Fruit fly (Drosophila melanogaster) whole organism, embryonic: ENCODE measurements around the gene ci.
A peak's percentile ranks its signal among the peaks of the same experiment; 100 is the strongest.

Source experiments
- Asciz ChIP-seq: fragments of 200-800 bp; sonication (Bioruptor generic); optimal IDR thresholded peaks from 2 replicates; lab custom pipeline; 2017; ENCODE audit warnings: missing biosample characterization, mild to moderate bottlenecking, missing genetic modification characterization, missing genetic modification reagents
- Atf3 ChIP-seq: fragments of 200-800 bp; sonication (Bioruptor generic); optimal IDR thresholded peaks from 3 replicates; lab custom pipeline; 2016; ENCODE audit warnings: missing biosample characterization, missing genetic modification characterization
- CG11560 ChIP-seq: fragments of 200-800 bp; sonication (Bioruptor generic); IDR thresholded peaks from 3 replicates; pipeline ENCODE4 v1.3.6; 2022; ENCODE audit warnings: missing biosample characterization, missing genetic modification characterization
- CG11695 ChIP-seq: fragments of 200-800 bp; sonication (Bioruptor generic); IDR thresholded peaks from 3 replicates; pipeline ENCODE4 v1.3.6; 2022; ENCODE audit warnings: missing biosample characterization, missing genetic modification characterization
- CG12219 ChIP-seq: fragments of 200-800 bp; sonication (Bioruptor generic); optimal IDR thresholded peaks from 3 replicates; lab custom pipeline; 2018; ENCODE audit warnings: missing biosample characterization, mild to moderate bottlenecking, missing genetic modification characterization
- CG16779 ChIP-seq: fragments of 200-800 bp; sonication (Bioruptor generic); IDR thresholded peaks from 2 replicates; pipeline ENCODE4 v1.3.6; 2022; ENCODE audit warnings: missing biosample characterization, missing genetic modification characterization
- CG17829 ChIP-seq: fragments of 200-800 bp; optimal IDR thresholded peaks from 2 replicates; lab custom pipeline; 2019; ENCODE audit warnings: missing biosample characterization, mild to moderate bottlenecking, missing genetic modification characterization, moderate library complexity
- CG2129 ChIP-seq: fragments of 200-800 bp; sonication (Bioruptor generic); IDR thresholded peaks from 2 replicates; pipeline ENCODE4 v1.3.6; 2022; ENCODE audit warnings: missing biosample characterization, missing genetic modification characterization; ENCODE audit not compliant: partially characterized antibody
- CG2678 ChIP-seq: fragments of 200-800 bp; sonication (Bioruptor generic); optimal IDR thresholded peaks from 3 replicates; lab custom pipeline; 2019; ENCODE audit warnings: missing biosample characterization, mild to moderate bottlenecking, missing genetic modification characterization, moderate library complexity
- CG2712 ChIP-seq: fragments of 200-800 bp; optimal IDR thresholded peaks from 3 replicates; lab custom pipeline; 2019; ENCODE audit warnings: missing biosample characterization, mild to moderate bottlenecking, missing genetic modification characterization, moderate library complexity
- CG30431 ChIP-seq: fragments of 200-800 bp; sonication (Bioruptor generic); optimal IDR thresholded peaks from 2 replicates; lab custom pipeline; 2017; ENCODE audit warnings: missing biosample characterization, missing genetic modification characterization
- CG31441 ChIP-seq: fragments of 200-800 bp; sonication (Bioruptor generic); IDR thresholded peaks from 2 replicates; pipeline ENCODE4 v1.3.6; 2022; ENCODE audit warnings: missing biosample characterization, missing genetic modification characterization
- CG5180 ChIP-seq: fragments of 200-800 bp; sonication (Bioruptor generic); optimal IDR thresholded peaks from 3 replicates; lab custom pipeline; 2017; ENCODE audit warnings: missing biosample characterization, missing genetic modification characterization, mild to moderate bottlenecking, moderate library complexity, missing genetic modification reagents
- CG6791 ChIP-seq: fragments of 200-800 bp; sonication (Bioruptor generic); IDR thresholded peaks from 3 replicates; pipeline ENCODE4 v1.3.6; 2022; ENCODE audit warnings: missing biosample characterization, missing genetic modification characterization; ENCODE audit not compliant: partially characterized antibody
- CG8478 ChIP-seq: fragments of >200 bp; optimal IDR thresholded peaks from 2 replicates; lab custom pipeline; 2018
- CG8924 ChIP-seq: fragments of 200-800 bp; optimal IDR thresholded peaks from 3 replicates; lab custom pipeline; 2019; ENCODE audit warnings: missing biosample characterization, mild to moderate bottlenecking, missing genetic modification characterization, moderate library complexity
- Dek ChIP-seq: fragments of 200-800 bp; sonication (Bioruptor generic); optimal IDR thresholded peaks from 3 replicates; lab custom pipeline; 2019; ENCODE audit warnings: missing biosample characterization, mild to moderate bottlenecking, missing genetic modification characterization, moderate library complexity
- Dip3 ChIP-seq: fragments of 200-800 bp; sonication (Bioruptor generic); optimal IDR thresholded peaks from 3 replicates; lab custom pipeline; 2016; ENCODE audit warnings: missing biosample characterization, missing genetic modification characterization
- Hmx ChIP-seq: fragments of 200-800 bp; sonication (Bioruptor generic); optimal IDR thresholded peaks from 2 replicates; lab custom pipeline; 2016; ENCODE audit warnings: missing biosample characterization, missing genetic modification characterization
- Hr39 ChIP-seq: fragments of >200 bp; optimal IDR thresholded peaks from 2 replicates; lab custom pipeline; 2017
- Kr ChIP-seq: fragments of 200-800 bp; sonication (Bioruptor generic); optimal IDR thresholded peaks from 2 replicates; lab custom pipeline; 2017; ENCODE audit warnings: missing biosample characterization, mild to moderate bottlenecking, missing genetic modification characterization
- MBD-R2 ChIP-seq: fragments of 200-800 bp; sonication (Bioruptor generic); IDR thresholded peaks from 2 replicates; pipeline ENCODE4 v1.3.6; 2022; ENCODE audit warnings: missing biosample characterization, missing genetic modification characterization
- Meics ChIP-seq: fragments of 200-800 bp; sonication (Bioruptor generic); optimal IDR thresholded peaks from 2 replicates; lab custom pipeline; 2017; ENCODE audit warnings: missing biosample characterization, mild to moderate bottlenecking, missing genetic modification characterization
- Mrtf ChIP-seq: fragments of 200-800 bp; sonication (Bioruptor generic); IDR thresholded peaks from 3 replicates; pipeline ENCODE4 v1.3.6; 2022; ENCODE audit warnings: missing biosample characterization, missing genetic modification characterization
- Sry-β ChIP-seq: fragments of 200-800 bp; sonication (Bioruptor generic); optimal IDR thresholded peaks from 2 replicates; lab custom pipeline; 2018; ENCODE audit warnings: missing biosample characterization, mild to moderate bottlenecking, missing genetic modification characterization, moderate library complexity
- TFAM ChIP-seq: fragments of 200-800 bp; sonication (Bioruptor generic); optimal IDR thresholded peaks from 2 replicates; lab custom pipeline; 2017; ENCODE audit warnings: missing biosample characterization, missing genetic modification characterization, inconsistent platforms
- Trl ChIP-seq, 3 experiments: fragments of >200 bp in 2 of 3; fragments of 200-800 bp in 1 of 3; sonication (Bioruptor generic) in 1 of 3; optimal IDR thresholded peaks; 2 replicates in 1 of 3; 3 replicates in 2 of 3; lab custom pipeline; 2016 to 2017; ENCODE audit warnings: missing biosample characterization in 1 of 3, missing genetic modification characterization in 1 of 3
- Usf ChIP-seq: fragments of 200-800 bp; sonication (Bioruptor generic); optimal IDR thresholded peaks from 2 replicates; lab custom pipeline; 2017; ENCODE audit warnings: missing genotype, missing biosample characterization, missing genetic modification characterization
- bowl ChIP-seq: fragments of 200-800 bp; sonication (Bioruptor generic); IDR thresholded peaks from 2 replicates; pipeline ENCODE4 v1.3.6; 2022; ENCODE audit warnings: missing biosample characterization, missing genetic modification characterization
- caup ChIP-seq: fragments of 200-800 bp; sonication (Bioruptor generic); optimal IDR thresholded peaks from 3 replicates; lab custom pipeline; 2017; ENCODE audit warnings: missing biosample characterization, mild to moderate bottlenecking, missing genetic modification characterization, moderate library complexity; ENCODE audit not compliant: severe bottlenecking
- chif ChIP-seq, 2 experiments: fragments of 200-800 bp; sonication (Bioruptor generic); optimal IDR thresholded peaks; 3 replicates each; lab custom pipeline; 2016; ENCODE audit warnings: missing biosample characterization in 2 of 2, missing genetic modification characterization in 2 of 2
- chm ChIP-seq: fragments of 200-800 bp; sonication (Bioruptor generic); IDR thresholded peaks from 2 replicates; pipeline ENCODE4 v1.3.6; 2022; ENCODE audit warnings: missing biosample characterization, missing genetic modification characterization
- disco-r ChIP-seq: fragments of 200-800 bp; sonication (Bioruptor generic); optimal IDR thresholded peaks from 2 replicates; lab custom pipeline; 2016; ENCODE audit warnings: missing biosample characterization, missing genetic modification characterization
- dpn ChIP-seq, 2 experiments: fragments of 200-800 bp; sonication (Bioruptor generic); optimal IDR thresholded peaks; 3 replicates each; lab custom pipeline; 2016; ENCODE audit warnings: missing biosample characterization in 2 of 2, missing genetic modification characterization in 2 of 2
- grn ChIP-seq: fragments of 200-800 bp; sonication (Bioruptor generic); optimal IDR thresholded peaks from 3 replicates; lab custom pipeline; 2017; ENCODE audit warnings: missing biosample characterization, missing genetic modification characterization
- gsb ChIP-seq: fragments of 200-800 bp; sonication (Bioruptor generic); IDR thresholded peaks from 2 replicates; pipeline ENCODE4 v1.3.6; 2022; ENCODE audit warnings: missing biosample characterization, missing genetic modification characterization
- ham ChIP-seq: fragments of 200-800 bp; sonication (Bioruptor generic); IDR thresholded peaks from 2 replicates; pipeline ENCODE4 v1.3.6; 2022; ENCODE audit warnings: missing biosample characterization, missing genetic modification characterization
- hth ChIP-seq: fragments of >200 bp; optimal IDR thresholded peaks from 2 replicates; lab custom pipeline; 2017; ENCODE audit warnings: inconsistent platforms
- insv ChIP-seq, 2 experiments: fragments of 200-800 bp; sonication (Bioruptor generic); optimal IDR thresholded peaks; 3 replicates each; lab custom pipeline; 2016 to 2018; ENCODE audit warnings: missing biosample characterization in 2 of 2, missing genetic modification characterization in 2 of 2
- jing ChIP-seq: fragments of 200-800 bp; sonication (Bioruptor generic); optimal IDR thresholded peaks from 2 replicates; lab custom pipeline; 2018; ENCODE audit warnings: missing biosample characterization, mild to moderate bottlenecking, missing genetic modification characterization
- kay ChIP-seq: fragments of 200-800 bp; sonication (Bioruptor generic); optimal IDR thresholded peaks from 2 replicates; lab custom pipeline; 2016; ENCODE audit warnings: missing biosample characterization, missing genetic modification characterization
- ken ChIP-seq: fragments of 200-800 bp; sonication (Bioruptor generic); IDR thresholded peaks from 3 replicates; pipeline ENCODE4 v1.3.6; 2022; ENCODE audit warnings: missing biosample characterization, missing genetic modification characterization
- nerfin-2 ChIP-seq: fragments of 200-800 bp; sonication (Bioruptor generic); IDR thresholded peaks from 2 replicates; pipeline ENCODE4 v1.3.6; 2022; ENCODE audit warnings: missing biosample characterization, missing genetic modification characterization; ENCODE audit not compliant: partially characterized antibody
- nmo ChIP-seq: fragments of 200-800 bp; sonication (Bioruptor generic); optimal IDR thresholded peaks from 2 replicates; lab custom pipeline; 2018; ENCODE audit warnings: missing biosample characterization, mild to moderate bottlenecking, missing genetic modification characterization, moderate library complexity
- peb ChIP-seq: fragments of 200-800 bp; sonication (Bioruptor generic); IDR thresholded peaks from 2 replicates; pipeline ENCODE4 v1.3.6; 2022; ENCODE audit warnings: missing biosample characterization, missing genetic modification characterization
- pfk ChIP-seq: fragments of 200-800 bp; sonication (Bioruptor generic); optimal IDR thresholded peaks from 2 replicates; lab custom pipeline; 2018; ENCODE audit warnings: missing biosample characterization, mild to moderate bottlenecking, missing genetic modification characterization, moderate library complexity
- sens ChIP-seq: fragments of 200-800 bp; sonication (Bioruptor generic); peaks from one replicate; lab custom pipeline; 2016; ENCODE audit warnings: missing biosample characterization, missing genetic modification characterization
- sima ChIP-seq: fragments of 200-800 bp; sonication (Bioruptor generic); optimal IDR thresholded peaks from 2 replicates; lab custom pipeline; 2016; ENCODE audit warnings: missing biosample characterization, missing genetic modification characterization
- stc ChIP-seq: fragments of 200-800 bp; sonication (Bioruptor generic); IDR thresholded peaks from 2 replicates; pipeline ENCODE4 v1.3.6; 2022; ENCODE audit warnings: missing biosample characterization, missing genetic modification characterization
- tna ChIP-seq: fragments of 200-800 bp; sonication (Bioruptor generic); IDR thresholded peaks from 2 replicates; pipeline ENCODE4 v1.3.6; 2022; ENCODE audit warnings: missing biosample characterization, missing genetic modification characterization; ENCODE audit not compliant: partially characterized antibody

Gene ci

dm6 chr4:43179-43935, 13.5 kb downstream of the ci start, which contains the start of gene PlexB (continued):
- TF ChIP-seq CG30431 (GFP tag; lab: Kevin White, UChicago) (no peak), CG2678 (tag; lab: Kevin White, UChicago) (no peak), stc (no peak), sima (GFP tag; lab: Kevin White, UChicago) (no peak), chm (no peak), Trl (optimal IDR thresholded peaks at IDR 0.05; lab: Kevin White, UChicago) (no peak), Trl (GFP tag; optimal IDR thresholded peaks at IDR 0.05; lab: Kevin White, UChicago) (no peak), Mrtf (no peak), Atf3 (GFP tag; lab: Kevin White, UChicago) (no peak), Sry-β (GFP tag; lab: Kevin White, UChicago) (no peak), grn (GFP tag; lab: Kevin White, UChicago) (no peak), CG31441 (GFP tag; lab: Robert Waterston, UW) (peak; percentile 7; the same call in 1 of the 2 replicates), Dek (tag; lab: Kevin White, UChicago) (no peak), ham (GFP tag; lab: Robert Waterston, UW) (no peak), CG2129 (GFP tag; lab: Robert Waterston, UW) (peak; percentile 42; the same call in 1 of the 2 replicates), CG12219 (GFP tag; lab: Kevin White, UChicago) (no peak), Asciz (GFP tag; lab: Kevin White, UChicago) (no peak), peb (GFP tag; lab: Robert Waterston, UW) (no peak), Hr39 (no peak), sens (peak; percentile 77), Usf (GFP tag; lab: Kevin White, UChicago) (no peak), CG6791 (peak; percentile 95), CG2712 (tag; lab: Kevin White, UChicago) (peak; percentile 26), insv (GFP tag; optimal IDR thresholded peaks at IDR 0.05; lab: Kevin White, UChicago) (no peak), chif (GFP tag; optimal IDR thresholded peaks at IDR 0.05; lab: Kevin White, UChicago) (no peak), CG17829 (peak; percentile 4), Kr (GFP tag; lab: Kevin White, UChicago) (no peak), nmo (GFP tag; lab: Kevin White, UChicago) (peak; percentile 68), jing (GFP tag; lab: Kevin White, UChicago) (no peak), CG5180 (GFP tag; lab: Kevin White, UChicago) (no peak), gsb (no peak), tna (GFP tag; lab: Robert Waterston, UW) (peak; percentile 74), Hmx (GFP tag; lab: Kevin White, UChicago) (no peak), bowl (GFP tag; lab: Robert Waterston, UW) (no peak), disco-r (GFP tag; lab: Kevin White, UChicago) (no peak), dpn (GFP tag; optimal IDR thresholded peaks at IDR 0.05; lab: Kevin White, UChicago) (peak in 1 of 2 experiments; percentile 14), TFAM (GFP tag; lab: Kevin White, UChicago) (no peak), CG8478 (lab: Kevin White, UChicago) (no peak), ken (GFP tag; lab: Robert Waterston, UW) (no peak), MBD-R2 (peak; percentile 40; the same call in 1 of the 2 replicates), Dip3 (peak; percentile 60), Meics (GFP tag; lab: Kevin White, UChicago) (no peak), kay (no peak), CG11560 (tag; lab: Robert Waterston, UW) (no peak), pfk (GFP tag; lab: Kevin White, UChicago) (peak; percentile 71), CG8924 (tag; lab: Kevin White, UChicago) (peak; percentile 58), CG11695 (no peak), CG16779 (no peak), caup (GFP tag; lab: Kevin White, UChicago) (no peak), hth (lab: Kevin White, UChicago) (no peak), nerfin-2 (peak; percentile 77; the same call in 1 of the 2 replicates)
